Worm (Caenorhabditis elegans): ENCODE measurements around the gene nspb-1.

nspb-1 gene

ce11 chrIV:6585397-6585921 is 5.5 kb downstream of the nspb-1 start, which contains the start of the genes F38A5.2 and dnj-11 (continued):
- TF ChIP-seq hlh-11 (tag; optimal IDR thresholded peaks at IDR 0.05) = peak; percentile 58
- no peak for TF ChIP-seq ceh-82 (tag; optimal IDR thresholded peaks at IDR 0.05)
- TF ChIP-seq T26A8.4 (GFP tag; IDR thresholded peaks at IDR 0.05) = no peak
- TF ChIP-seq mxl-2 (GFP tag; conservative IDR thresholded peaks at IDR 0.05) = no peak
- TF ChIP-seq daf-8 (GFP tag; IDR thresholded peaks at IDR 0.05) = no peak
- no peak for TF ChIP-seq F49E8.2 (tag; optimal IDR thresholded peaks at IDR 0.05; ENCODE audit: borderline replicate concordance)
- no peak for TF ChIP-seq Y105C5A.15 (GFP tag; IDR thresholded peaks at IDR 0.05)
- TF ChIP-seq F10B5.3 (tag; optimal IDR thresholded peaks at IDR 0.05) = no peak
- TF ChIP-seq unc-62 (GFP tag; optimal IDR thresholded peaks at IDR 0.05 in 1 of 2) = peak in 1 of 2 experiments; percentile 89
- no peak for TF ChIP-seq unc-62 (tag; optimal IDR thresholded peaks at IDR 0.05)
- TF ChIP-seq lsy-2 (tag; optimal IDR thresholded peaks at IDR 0.05) = peak in 1 of 2 experiments; percentile 89
- no peak for TF ChIP-seq gei-8 (GFP tag; optimal IDR thresholded peaks at IDR 0.05)
- no peak for TF ChIP-seq php-3 (GFP tag; IDR thresholded peaks at IDR 0.05)
- no peak for TF ChIP-seq lin-15B (tag; optimal IDR thresholded peaks at IDR 0.05)
- no peak for TF ChIP-seq unc-39 (tag; optimal IDR thresholded peaks at IDR 0.05)
- no peak for TF ChIP-seq Y48G9A.11 (GFP tag; IDR thresholded peaks at IDR 0.05)
- peak; percentile 38 for TF ChIP-seq fkh-10 (GFP tag; optimal IDR thresholded peaks at IDR 0.05)
- no peak for TF ChIP-seq attf-4 (tag; optimal IDR thresholded peaks at IDR 0.05)
- TF ChIP-seq lir-3 (tag; optimal IDR thresholded peaks at IDR 0.05) = no peak
- TF ChIP-seq zfp-2 (tag; optimal IDR thresholded peaks at IDR 0.05) = no peak
- TF ChIP-seq lin-1 (GFP tag; IDR thresholded peaks at IDR 0.05) = no peak
- TF ChIP-seq rbr-2 (tag; optimal IDR thresholded peaks at IDR 0.05) = peak; percentile 60
- TF ChIP-seq skn-1 (tag; optimal IDR thresholded peaks at IDR 0.05) = no peak
- TF ChIP-seq snpc-4 (tag; optimal IDR thresholded peaks at IDR 0.05) = peak; percentile 43
- peak; percentile 84 for TF ChIP-seq mep-1 (tag; optimal IDR thresholded peaks at IDR 0.05)
- TF ChIP-seq mdl-1 (tag; optimal IDR thresholded peaks at IDR 0.05) = no peak
- TF ChIP-seq ceh-28 (tag; optimal IDR thresholded peaks at IDR 0.05) = no peak
- no peak for TF ChIP-seq nhr-41 (GFP tag; IDR thresholded peaks at IDR 0.05)
- TF ChIP-seq nhr-77 (tag; optimal IDR thresholded peaks at IDR 0.05) = peak; percentile 67

- TF ChIP-seq egl-27 (tag; optimal IDR thresholded peaks at IDR 0.05) (no peak), lin-13 (GFP tag; optimal IDR thresholded peaks at IDR 0.05) (no peak), fkh-10 (GFP tag; optimal IDR thresholded peaks at IDR 0.05) (no peak), ceh-82 (tag; optimal IDR thresholded peaks at IDR 0.05) (no peak), daf-8 (GFP tag; IDR thresholded peaks at IDR 0.05) (no peak), ceh-62 (tag; optimal IDR thresholded peaks at IDR 0.05) (no peak), egl-43 (GFP tag; IDR thresholded peaks at IDR 0.05) (no peak), sdz-12 (GFP tag; optimal IDR thresholded peaks at IDR 0.05) (no peak), nhr-25 (tag; optimal IDR thresholded peaks at IDR 0.05; ENCODE audit: borderline replicate concordance, insufficient read depth) (no peak), spr-1 (tag; optimal IDR thresholded peaks at IDR 0.05) (no peak), R02D3.7 (tag; optimal IDR thresholded peaks at IDR 0.05) (no peak), daf-16 (GFP tag; optimal IDR thresholded peaks at IDR 0.05) (no peak), daf-16 (tag; optimal IDR thresholded peaks at IDR 0.05) (no peak), lin-39 (tag; optimal IDR thresholded peaks at IDR 0.05) (no peak), snpc-1.2 (GFP tag; IDR thresholded peaks at IDR 0.05) (no peak), dmd-6 (GFP tag; IDR thresholded peaks at IDR 0.05) (no peak), lin-1 (GFP tag; IDR thresholded peaks at IDR 0.05) (no peak)
These were observed 8.3 kb downstream of the nspb-1 start, which contains the start of gene odr-8 for ce11 chrIV:6582604-6583003. odr-8 (minus strand) TSS chrIV:6582704.

All from whole organism, L4 larva.